Fruit fly (Drosophila melanogaster) whole organism, adult: ENCODE results near the gene Wnt4.

Experiments
- CG11617 ChIP-seq: fragments of 200-800 bp; sonication (Bioruptor generic); optimal IDR thresholded peaks from 2 replicates; lab custom pipeline; 2017; ENCODE audit warnings: mild to moderate bottlenecking, missing biosample characterization, missing genetic modification reagents, missing genetic modification characterization
- CG12768 ChIP-seq: fragments of 200-800 bp; sonication (Bioruptor generic); optimal IDR thresholded peaks from 2 replicates; lab custom pipeline; 2017; ENCODE audit warnings: missing biosample characterization, missing genetic modification characterization, mild to moderate bottlenecking, moderate library complexity, missing genetic modification reagents
- CG1620 ChIP-seq: fragments of 200-800 bp; sonication (Bioruptor generic); optimal IDR thresholded peaks from 2 replicates; lab custom pipeline; 2016; ENCODE audit warnings: missing biosample characterization, missing genetic modification characterization
- CG33017 ChIP-seq: fragments of 200-800 bp; sonication (Bioruptor generic); optimal IDR thresholded peaks from 2 replicates; lab custom pipeline; 2018; ENCODE audit warnings: missing biosample characterization, mild to moderate bottlenecking, missing genetic modification characterization, moderate library complexity
- CG5204 ChIP-seq: fragments of 200-800 bp; sonication (Bioruptor generic); optimal IDR thresholded peaks from 2 replicates; lab custom pipeline; 2016; ENCODE audit warnings: missing biosample characterization, missing genetic modification characterization
- Crg-1 ChIP-seq: fragments of 200-800 bp; sonication (Bioruptor generic); optimal IDR thresholded peaks from 2 replicates; lab custom pipeline; 2016; ENCODE audit warnings: missing biosample characterization, missing genetic modification characterization
- Hr96 ChIP-seq: fragments of 200-800 bp; sonication (Bioruptor generic); optimal IDR thresholded peaks from 2 replicates; lab custom pipeline; 2016; ENCODE audit warnings: missing biosample characterization, missing genetic modification characterization
- cnc ChIP-seq, 2 experiments: fragments of >200 bp; optimal IDR thresholded peaks; 2 replicates each; lab custom pipeline; 2017
- kay ChIP-seq: fragments of 200-800 bp; sonication (Bioruptor generic); peaks from one replicate; lab custom pipeline; 2016; ENCODE audit warnings: missing biosample characterization, missing genetic modification characterization, borderline replicate concordance
- ovo ChIP-seq: fragments of 200-800 bp; sonication (Bioruptor generic); optimal IDR thresholded peaks from 2 replicates; lab custom pipeline; 2016; ENCODE audit warnings: missing biosample characterization, missing genetic modification characterization
- tj ChIP-seq: fragments of 200-800 bp; sonication (Bioruptor generic); optimal IDR thresholded peaks from 3 replicates; lab custom pipeline; 2017; ENCODE audit warnings: missing biosample characterization, mild to moderate bottlenecking, missing genetic modification characterization, moderate library complexity

dm6 chr2L:7227434-7227833, 49.5 kb downstream of the Wnt4 start, which contains the start of gene CG43799:
- TF ChIP-seq Crg-1 (GFP tag; lab: Kevin White, UChicago), result no peak
- TF ChIP-seq kay (GFP tag; lab: Kevin White, UChicago), result no peak
- TF ChIP-seq cnc (optimal IDR thresholded peaks at IDR 0.05; lab: Kevin White, UChicago), result no peak
- TF ChIP-seq CG1620 (GFP tag; lab: Kevin White, UChicago), result no peak
- no peak for TF ChIP-seq CG33017 (tag; lab: Kevin White, UChicago)
- TF ChIP-seq CG5204 (GFP tag; lab: Kevin White, UChicago), result no peak
- no peak for TF ChIP-seq ovo (GFP tag; lab: Kevin White, UChicago)
- TF ChIP-seq CG11617 (GFP tag; lab: Kevin White, UChicago), result no peak
- no peak for TF ChIP-seq Hr96 (GFP tag; lab: Kevin White, UChicago)
- no peak for TF ChIP-seq CG12768 (GFP tag; lab: Kevin White, UChicago)
- no peak for TF ChIP-seq tj (GFP tag; lab: Kevin White, UChicago)
